Worm (Caenorhabditis elegans): Measurements from ENCODE around the gene srh-298.
A peak's percentile ranks its signal among the peaks of the same experiment; 100 is the strongest.

srh-298 gene

DNA sequence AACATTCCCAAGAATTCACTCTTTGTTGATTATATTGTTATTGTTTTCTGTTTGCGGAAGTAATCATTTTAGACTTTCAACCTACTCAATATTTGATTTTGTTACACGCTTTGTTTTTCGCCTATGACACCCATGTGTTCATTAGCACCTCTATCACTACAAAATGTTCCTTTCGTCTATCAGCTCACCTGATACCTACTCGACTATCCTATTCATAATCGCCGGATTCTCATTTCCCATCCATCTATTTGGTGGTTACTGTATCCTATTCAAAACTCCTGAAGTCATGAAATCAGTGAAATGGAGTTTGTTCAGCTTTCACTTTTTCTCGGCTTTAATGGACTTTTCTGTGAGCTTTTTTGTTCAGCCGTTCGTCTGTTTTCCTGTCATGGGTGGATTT, 13.3 kb upstream of the srh-298 start, which contains the start of gene srh-291:
Gene srh-291, plus strand, starts transcription at position 301 of the 400 bp plus-strand sequence.
- no peak for TF ChIP-seq mel-28 (tag; optimal IDR thresholded peaks at IDR 0.05; ENCODE audit: borderline replicate concordance)
- TF ChIP-seq hmg-20 (GFP tag; IDR thresholded peaks at IDR 0.05) = no peak
- TF ChIP-seq chd-7 (tag; optimal IDR thresholded peaks at IDR 0.05) = no peak
- TF ChIP-seq snpc-1.1 (tag; optimal IDR thresholded peaks at IDR 0.05; ENCODE audit: insufficient read depth) = no peak
- TF ChIP-seq B0261.1 (tag; optimal IDR thresholded peaks at IDR 0.05) = no peak
- no peak for TF ChIP-seq attf-3 (GFP tag; conservative IDR thresholded peaks at IDR 0.05)
- TF ChIP-seq hsf-1 (GFP tag; IDR thresholded peaks at IDR 0.05) = no peak
- TF ChIP-seq egrh-3 (GFP tag; IDR thresholded peaks at IDR 0.05) = no peak
- TF ChIP-seq him-1 (tag; optimal IDR thresholded peaks at IDR 0.05) = no peak
- no peak for TF ChIP-seq snpc-1.3 (tag; optimal IDR thresholded peaks at IDR 0.05; ENCODE audit: insufficient read depth)
- no peak for TF ChIP-seq ceh-79 (tag; optimal IDR thresholded peaks at IDR 0.05)
- no peak for TF ChIP-seq Y67H2A.10 (GFP tag; conservative IDR thresholded peaks at IDR 0.05)
- TF ChIP-seq hlh-26 (GFP tag; conservative IDR thresholded peaks at IDR 0.05) = no peak
- no peak for TF ChIP-seq F37B4.10 (GFP tag; IDR thresholded peaks at IDR 0.05)
- TF ChIP-seq egl-18 (GFP tag; IDR thresholded peaks at IDR 0.05) = no peak

DNA sequence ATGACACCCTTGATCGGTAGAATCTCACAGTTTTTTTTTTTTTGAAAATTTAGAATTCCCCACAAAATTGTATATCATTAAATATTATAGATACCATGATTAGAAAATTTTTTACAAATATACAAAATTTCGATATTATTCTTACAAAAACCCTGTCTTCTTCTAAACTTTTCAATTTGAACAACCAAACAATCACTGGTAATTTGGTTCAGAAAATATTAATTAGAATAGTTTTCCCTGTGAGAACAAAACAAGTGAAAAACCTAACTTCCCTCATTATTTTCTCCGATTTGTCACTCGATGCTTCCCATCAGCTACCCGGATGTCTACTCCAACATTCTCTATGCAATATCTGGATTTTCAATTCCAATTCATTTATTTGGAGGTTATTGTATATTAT, 8.6 kb upstream of the srh-298 start, which contains the start of gene srh-296:
Gene srh-296, plus strand, starts transcription at position 301 of the 400 bp plus-strand sequence.
- TF ChIP-seq zim-3 (tag; optimal IDR thresholded peaks at IDR 0.05) (no peak), rpc-1 (optimal IDR thresholded peaks at IDR 0.05) (no peak), rpc-1 (tag; optimal IDR thresholded peaks at IDR 0.05) (no peak), snpc-1.3 (tag; optimal IDR thresholded peaks at IDR 0.05; ENCODE audit: insufficient read depth) (no peak), hlh-26 (GFP tag; conservative IDR thresholded peaks at IDR 0.05) (no peak), egrh-3 (GFP tag; IDR thresholded peaks at IDR 0.05) (no peak), Y79H2A.3 (GFP tag; conservative IDR thresholded peaks at IDR 0.05) (no peak)

DNA sequence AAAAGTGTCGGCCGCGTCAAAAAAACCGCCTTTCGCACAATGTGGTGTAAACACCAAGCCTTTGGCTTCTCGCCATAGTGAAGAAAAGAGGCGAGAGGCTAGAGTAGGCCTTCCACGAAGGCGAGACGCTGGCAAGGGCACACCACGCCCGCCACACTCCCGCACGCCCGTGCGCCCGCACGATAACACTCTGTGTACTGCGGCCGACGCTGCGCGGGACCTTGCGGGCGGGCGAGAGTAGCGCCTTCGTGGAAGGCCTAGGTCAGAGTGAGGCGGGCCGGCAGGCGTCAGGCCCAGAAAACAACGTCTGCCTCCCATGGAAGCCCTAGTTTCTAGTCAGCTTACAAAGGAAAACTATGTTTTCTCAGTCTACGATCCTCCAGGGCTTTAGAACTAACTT, 6.5 kb upstream of the srh-298 start:
- no peak for TF ChIP-seq Y95B8A.8 (GFP tag; IDR thresholded peaks at IDR 0.05)
- TF ChIP-seq F10E7.11 (tag; optimal IDR thresholded peaks at IDR 0.05) = no peak
- 0 out of 2 replicates have a peak, but pooled peaks have one; percentile 27 for TF ChIP-seq nhr-120 (GFP tag; IDR thresholded peaks at IDR 0.05)
- TF ChIP-seq lsy-27 (tag; optimal IDR thresholded peaks at IDR 0.05; ENCODE audit: borderline replicate concordance, insufficient read depth) = no peak
- TF ChIP-seq snpc-4 (GFP tag; optimal IDR thresholded peaks at IDR 0.05) = no peak
- TF ChIP-seq snpc-4 (tag; optimal IDR thresholded peaks at IDR 0.05) = no peak
- TF ChIP-seq fkh-3 (tag; optimal IDR thresholded peaks at IDR 0.05) = no peak
- no peak for TF ChIP-seq ceh-100 (GFP tag; IDR thresholded peaks at IDR 0.05)
- no peak for TF ChIP-seq egl-44 (GFP tag; IDR thresholded peaks at IDR 0.05)
- no peak for TF ChIP-seq dpff-1 (tag; optimal IDR thresholded peaks at IDR 0.05)
- TF ChIP-seq rpc-1 (optimal IDR thresholded peaks at IDR 0.05) = no peak
- no peak for TF ChIP-seq rpc-1 (tag; optimal IDR thresholded peaks at IDR 0.05)
- TF ChIP-seq die-1 (tag; optimal IDR thresholded peaks at IDR 0.05) = no peak
- no peak for TF ChIP-seq ztf-26 (tag; optimal IDR thresholded peaks at IDR 0.05)
- TF ChIP-seq F52B5.7 (tag; optimal IDR thresholded peaks at IDR 0.05) = no peak
- TF ChIP-seq nhr-179 (tag; optimal IDR thresholded peaks at IDR 0.05) = no peak
- peak; percentile 82; the same call in 1 of the 2 replicates for TF ChIP-seq egrh-3 (GFP tag; IDR thresholded peaks at IDR 0.05)
- TF ChIP-seq egl-18 (GFP tag; IDR thresholded peaks at IDR 0.05) = no peak
- TF ChIP-seq ztf-3 (GFP tag; optimal IDR thresholded peaks at IDR 0.05) = no peak
- TF ChIP-seq C06A6.2 (GFP tag; conservative IDR thresholded peaks at IDR 0.05) = no peak
- 0 out of 2 replicates have a peak, but pooled peaks have one; percentile 11 for TF ChIP-seq dox-1 (GFP tag; IDR thresholded peaks at IDR 0.05)
- TF ChIP-seq pbrm-1 (GFP tag; IDR thresholded peaks at IDR 0.05) = no peak
- TF ChIP-seq F39B2.1 (GFP tag; IDR thresholded peaks at IDR 0.05) = 0 out of 2 replicates have a peak, but pooled peaks have one; percentile 33
- no peak for TF ChIP-seq B0336.3 (GFP tag; IDR thresholded peaks at IDR 0.05)
- no peak for TF ChIP-seq Y79H2A.3 (GFP tag; conservative IDR thresholded peaks at IDR 0.05)
- no peak for TF ChIP-seq attf-5 (GFP tag; optimal IDR thresholded peaks at IDR 0.05)
- TF ChIP-seq F33H1.4 (GFP tag; IDR thresholded peaks at IDR 0.05) = no peak
- TF ChIP-seq tbx-9 (tag; optimal IDR thresholded peaks at IDR 0.05; ENCODE audit: borderline replicate concordance) = no peak
- no peak for TF ChIP-seq mes-4 (tag; optimal IDR thresholded peaks at IDR 0.05)
- no peak for TF ChIP-seq F57C9.4 (tag; optimal IDR thresholded peaks at IDR 0.05)
- no peak for TF ChIP-seq lsl-1 (GFP tag; optimal IDR thresholded peaks at IDR 0.05)
